Fruit fly (Drosophila melanogaster): ENCODE results near the gene wkd.

Gene wkd

dm6 chr3R:11628416-11629041 is 47.2 kb downstream of the wkd start, which contains the start of gene CG14712 (continued):
- TF ChIP-seq lbe (GFP tag; optimal IDR thresholded peaks at IDR 0.05) = peak; percentile 46
- TF ChIP-seq CrebB (tag; optimal IDR thresholded peaks at IDR 0.05) = peak; percentile 16
- TF ChIP-seq klu (GFP tag; IDR thresholded peaks at IDR 0.05) = no peak
- peak; percentile 59; the same call in 1 of the 2 replicates for TF ChIP-seq Bgb (GFP tag; IDR thresholded peaks at IDR 0.05; ENCODE audit: partially characterized antibody)
- TF ChIP-seq Trl (optimal IDR thresholded peaks at IDR 0.05) = no peak
- TF ChIP-seq Trl (GFP tag; optimal IDR thresholded peaks at IDR 0.05) = peak; percentile 18
- peak; percentile 56 for TF ChIP-seq Lhr (GFP tag; optimal IDR thresholded peaks at IDR 0.05)
- peak; percentile 45; the same call in 1 of the 2 replicates for TF ChIP-seq inv (GFP tag; IDR thresholded peaks at IDR 0.05; ENCODE audit: partially characterized antibody)
- TF ChIP-seq chif (GFP tag; optimal IDR thresholded peaks at IDR 0.05) = no peak
- peak; percentile 27; the same call in 1 of the 3 replicates for TF ChIP-seq CG16813 (GFP tag; IDR thresholded peaks at IDR 0.05; ENCODE audit: partially characterized antibody)
- TF ChIP-seq slbo (GFP tag; IDR thresholded peaks at IDR 0.05) = peak; percentile 40; the same call in 1 of the 2 replicates
- TF ChIP-seq gfzf (GFP tag; optimal IDR thresholded peaks at IDR 0.05) = peak; percentile 83
- no peak for TF ChIP-seq bab2 (GFP tag; optimal IDR thresholded peaks at IDR 0.05)
- TF ChIP-seq Dek (tag; optimal IDR thresholded peaks at IDR 0.05) = no peak
- peak; percentile 24 for TF ChIP-seq CG4424 (GFP tag; optimal IDR thresholded peaks at IDR 0.05)
- peak; percentile 50; the same call in 2 of the 3 replicates for TF ChIP-seq CG14860 (GFP tag; IDR thresholded peaks at IDR 0.05; ENCODE audit: partially characterized antibody)
- TF ChIP-seq CG3847 (GFP tag; IDR thresholded peaks at IDR 0.05) = 0 out of 2 replicates have a peak, but pooled peaks have one; percentile 23
- TF ChIP-seq zf30C (GFP tag; optimal IDR thresholded peaks at IDR 0.05) = no peak
- no peak for TF ChIP-seq bigmax (GFP tag; optimal IDR thresholded peaks at IDR 0.05)
- no peak for TF ChIP-seq zfh1 (GFP tag; IDR thresholded peaks at IDR 0.05)
- peak; percentile 2 for TF ChIP-seq NC2β (GFP tag; optimal IDR thresholded peaks at IDR 0.05)
- no peak for TF ChIP-seq al (GFP tag; IDR thresholded peaks at IDR 0.05)
- TF ChIP-seq slp2 (GFP tag; optimal IDR thresholded peaks at IDR 0.05) = no peak
- TF ChIP-seq vnd (GFP tag; IDR thresholded peaks at IDR 0.05; ENCODE audit: partially characterized antibody) = 0 out of 3 replicates have a peak, but pooled peaks have one; percentile 34
- no peak for TF ChIP-seq zen2 (GFP tag; IDR thresholded peaks at IDR 0.05; ENCODE audit: partially characterized antibody)
- TF ChIP-seq Dref (GFP tag; IDR thresholded peaks at IDR 0.05) = peak; percentile 90
- no peak for TF ChIP-seq Deaf1 (tag; optimal IDR thresholded peaks at IDR 0.05)
- TF ChIP-seq CG1603 (tag; optimal IDR thresholded peaks at IDR 0.05) = no peak
- peak; percentile 50; the same call in 1 of the 3 replicates for TF ChIP-seq knrl (GFP tag; IDR thresholded peaks at IDR 0.05; ENCODE audit: partially characterized antibody)
- no peak for TF ChIP-seq CG3726 (GFP tag; IDR thresholded peaks at IDR 0.05)
- no peak for TF ChIP-seq Vsx1 (GFP tag; optimal IDR thresholded peaks at IDR 0.05)
- peak; percentile 42 for TF ChIP-seq CG13624 (GFP tag; optimal IDR thresholded peaks at IDR 0.05)
- peak; percentile 24 for TF ChIP-seq pho (GFP tag; optimal IDR thresholded peaks at IDR 0.05)
- TF ChIP-seq HLH4C (GFP tag; IDR thresholded peaks at IDR 0.05; ENCODE audit: partially characterized antibody) = peak; percentile 80
- TF ChIP-seq eyg (GFP tag; optimal IDR thresholded peaks at IDR 0.05) = no peak
- peak; percentile 42 for TF ChIP-seq CG34376 (GFP tag; optimal IDR thresholded peaks at IDR 0.05)
- peak in 1 of 2 experiments; percentile 28 for TF ChIP-seq Pdp1 (GFP tag; optimal IDR thresholded peaks at IDR 0.05)
- peak; percentile 45 for TF ChIP-seq Xbp1 (GFP tag; optimal IDR thresholded peaks at IDR 0.05)
- TF ChIP-seq tx (GFP tag; optimal IDR thresholded peaks at IDR 0.05) = no peak
- TF ChIP-seq CG7928 (GFP tag; optimal IDR thresholded peaks at IDR 0.05) = peak; percentile 63
- TF ChIP-seq hbn (GFP tag; IDR thresholded peaks at IDR 0.05; ENCODE audit: partially characterized antibody) = peak; percentile 48; the same call in 1 of the 2 replicates
- TF ChIP-seq CG13287 (GFP tag; IDR thresholded peaks at IDR 0.05; ENCODE audit: partially characterized antibody) = peak; percentile 78
- TF ChIP-seq CG6254 (GFP tag; optimal IDR thresholded peaks at IDR 0.05) = no peak
- peak; percentile 7 for TF ChIP-seq ems (GFP tag; optimal IDR thresholded peaks at IDR 0.05)
- peak; percentile 70 for TF ChIP-seq unc-4 (GFP tag; IDR thresholded peaks at IDR 0.05; ENCODE audit: partially characterized antibody)
- TF ChIP-seq CG2712 (tag; optimal IDR thresholded peaks at IDR 0.05) = peak; percentile 68
- no peak for TF ChIP-seq fd64A (GFP tag; optimal IDR thresholded peaks at IDR 0.05)
- TF ChIP-seq az2 (GFP tag; optimal IDR thresholded peaks at IDR 0.05) = peak; percentile 29

Data from whole organism, embryonic.